Fruit fly (Drosophila melanogaster) whole organism, embryonic: ENCODE data around the gene CG44405.

ENCODE experiments used
- Aef1 ChIP-seq: fragments of 200-800 bp; sonication (Bioruptor generic); IDR thresholded peaks from 3 replicates; pipeline ENCODE4 v1.3.6; 2022; ENCODE audit warnings: missing biosample characterization, missing genetic modification characterization
- BEAF-32 ChIP-seq: fragments of 200-800 bp; sonication (Bioruptor generic); optimal IDR thresholded peaks from 3 replicates; lab custom pipeline; 2017; ENCODE audit warnings: missing biosample characterization, missing genetic modification characterization, mild to moderate bottlenecking, moderate library complexity, missing genetic modification reagents
- CG10267 ChIP-seq: fragments of 200-800 bp; sonication (Bioruptor generic); optimal IDR thresholded peaks from 2 replicates; lab custom pipeline; 2018; ENCODE audit warnings: missing biosample characterization, mild to moderate bottlenecking, missing genetic modification characterization, moderate library complexity
- CG11398 ChIP-seq: fragments of 200-800 bp; sonication (Bioruptor generic); optimal IDR thresholded peaks from 2 replicates; lab custom pipeline; 2016; ENCODE audit warnings: missing biosample characterization, missing genetic modification characterization
- CG11504 ChIP-seq: fragments of 200-800 bp; sonication (Bioruptor generic); optimal IDR thresholded peaks from 3 replicates; lab custom pipeline; 2019; ENCODE audit warnings: missing biosample characterization, mild to moderate bottlenecking, missing genetic modification characterization, moderate library complexity
- CG11696 ChIP-seq: fragments of 200-800 bp; sonication (Bioruptor generic); IDR thresholded peaks from 2 replicates; pipeline ENCODE4 v1.3.6; 2022; ENCODE audit warnings: missing biosample characterization, missing genetic modification characterization
- CG12769 ChIP-seq: fragments of 200-800 bp; sonication (Bioruptor generic); optimal IDR thresholded peaks from 2 replicates; lab custom pipeline; 2019; ENCODE audit warnings: missing biosample characterization, mild to moderate bottlenecking, missing genetic modification characterization, moderate library complexity
- CG13287 ChIP-seq: fragments of 200-800 bp; sonication (Bioruptor generic); IDR thresholded peaks from 2 replicates; pipeline ENCODE4 v1.3.6; 2022; ENCODE audit warnings: missing biosample characterization, missing genetic modification characterization; ENCODE audit not compliant: partially characterized antibody
- CG15601 ChIP-seq: fragments of 200-800 bp; sonication (Bioruptor generic); optimal IDR thresholded peaks from 3 replicates; lab custom pipeline; 2019; ENCODE audit warnings: missing biosample characterization, mild to moderate bottlenecking, missing genetic modification characterization, moderate library complexity
- CG2712 ChIP-seq: fragments of 200-800 bp; optimal IDR thresholded peaks from 3 replicates; lab custom pipeline; 2019; ENCODE audit warnings: missing biosample characterization, mild to moderate bottlenecking, missing genetic modification characterization, moderate library complexity
- CG3995 ChIP-seq: fragments of 200-800 bp; sonication (Bioruptor generic); optimal IDR thresholded peaks from 3 replicates; lab custom pipeline; 2016; ENCODE audit warnings: missing biosample characterization, missing genetic modification characterization
- CG42726 ChIP-seq: fragments of 200-800 bp; sonication (Bioruptor generic); IDR thresholded peaks from 2 replicates; pipeline ENCODE4 v1.3.6; 2022; ENCODE audit warnings: missing biosample characterization, missing genetic modification characterization; ENCODE audit not compliant: partially characterized antibody
- CG4854 ChIP-seq: fragments of 200-800 bp; sonication (Bioruptor generic); optimal IDR thresholded peaks from 2 replicates; lab custom pipeline; 2016; ENCODE audit warnings: missing biosample characterization, missing genetic modification characterization, inconsistent platforms
- CG6175 ChIP-seq: fragments of 200-800 bp; sonication (Bioruptor generic); IDR thresholded peaks from 3 replicates; pipeline ENCODE4 v1.3.6; 2022; ENCODE audit warnings: missing biosample characterization, missing genetic modification characterization
- CG6791 ChIP-seq: fragments of 200-800 bp; sonication (Bioruptor generic); IDR thresholded peaks from 3 replicates; pipeline ENCODE4 v1.3.6; 2022; ENCODE audit warnings: missing biosample characterization, missing genetic modification characterization; ENCODE audit not compliant: partially characterized antibody
- CG7357 ChIP-seq: fragments of 200-800 bp; sonication (Bioruptor generic); IDR thresholded peaks from 3 replicates; pipeline ENCODE4 v1.3.6; 2022; ENCODE audit warnings: missing biosample characterization, missing genetic modification characterization
- CG8281 ChIP-seq: fragments of 200-800 bp; sonication (Bioruptor generic); optimal IDR thresholded peaks from 2 replicates; lab custom pipeline; 2018; ENCODE audit warnings: missing biosample characterization, mild to moderate bottlenecking, missing genetic modification characterization, moderate library complexity
- CG9797 ChIP-seq: fragments of 200-800 bp; sonication (Bioruptor generic); optimal IDR thresholded peaks from 3 replicates; lab custom pipeline; 2018; ENCODE audit warnings: missing biosample characterization, mild to moderate bottlenecking, missing genetic modification characterization
- CHES-1-like ChIP-seq: fragments of 200-800 bp; sonication (Bioruptor generic); optimal IDR thresholded peaks from 2 replicates; lab custom pipeline; 2016; ENCODE audit warnings: missing biosample characterization, missing genetic modification characterization
- CkIIα-i1 ChIP-seq: fragments of 200-800 bp; sonication (Bioruptor generic); IDR thresholded peaks from 2 replicates; pipeline ENCODE4 v1.3.6; 2022; ENCODE audit warnings: missing biosample characterization, missing genetic modification characterization
- CoRest ChIP-seq: fragments of 200-800 bp; sonication (Bioruptor generic); optimal IDR thresholded peaks from 3 replicates; lab custom pipeline; 2018; ENCODE audit warnings: missing biosample characterization, mild to moderate bottlenecking, missing genetic modification characterization, moderate library complexity
- Dek ChIP-seq: fragments of 200-800 bp; sonication (Bioruptor generic); optimal IDR thresholded peaks from 3 replicates; lab custom pipeline; 2019; ENCODE audit warnings: missing biosample characterization, mild to moderate bottlenecking, missing genetic modification characterization, moderate library complexity
- Dip2 ChIP-seq: fragments of 200-800 bp; sonication (Bioruptor generic); IDR thresholded peaks from 2 replicates; pipeline ENCODE4 v1.3.6; 2022; ENCODE audit warnings: missing biosample characterization, missing genetic modification characterization
- Doc3 ChIP-seq: fragments of 200-800 bp; sonication (Bioruptor generic); IDR thresholded peaks from 3 replicates; pipeline ENCODE4 v1.3.6; 2022; ENCODE audit warnings: missing biosample characterization, missing genetic modification characterization; ENCODE audit not compliant: partially characterized antibody
- Dp ChIP-seq: fragments of 200-800 bp; sonication (Bioruptor generic); optimal IDR thresholded peaks from 2 replicates; lab custom pipeline; 2018; ENCODE audit warnings: missing biosample characterization, mild to moderate bottlenecking, missing genetic modification characterization, moderate library complexity
- Dref ChIP-seq: fragments of 200-800 bp; sonication (Bioruptor generic); IDR thresholded peaks from 2 replicates; pipeline ENCODE4 v1.3.6; 2022; ENCODE audit warnings: missing biosample characterization, missing genetic modification characterization
- Ets97D ChIP-seq: fragments of 200-800 bp; sonication (Bioruptor generic); optimal IDR thresholded peaks from 3 replicates; lab custom pipeline; 2016; ENCODE audit warnings: missing biosample characterization, missing genetic modification characterization
- Kr ChIP-seq: fragments of 200-800 bp; sonication (Bioruptor generic); optimal IDR thresholded peaks from 2 replicates; lab custom pipeline; 2017; ENCODE audit warnings: missing biosample characterization, mild to moderate bottlenecking, missing genetic modification characterization
- Sry-δ ChIP-seq: fragments of 200-800 bp; sonication (Bioruptor generic); optimal IDR thresholded peaks from 2 replicates; lab custom pipeline; 2016; ENCODE audit warnings: missing biosample characterization, missing genetic modification characterization
- ap ChIP-seq: fragments of 200-800 bp; sonication (Bioruptor generic); IDR thresholded peaks from 2 replicates; pipeline ENCODE4 v1.3.6; 2022; ENCODE audit warnings: missing biosample characterization, missing genetic modification characterization
- ara ChIP-seq: fragments of 200-800 bp; sonication (Bioruptor generic); IDR thresholded peaks from 2 replicates; pipeline ENCODE4 v1.3.6; 2022; ENCODE audit warnings: missing biosample characterization, missing genetic modification characterization
- bbx ChIP-seq: fragments of 200-800 bp; sonication (Bioruptor generic); IDR thresholded peaks from 2 replicates; pipeline ENCODE4 v1.3.6; 2022; ENCODE audit warnings: missing biosample characterization, missing genetic modification characterization; ENCODE audit not compliant: partially characterized antibody
- bcd ChIP-seq: fragments of 200-800 bp; sonication (Bioruptor generic); optimal IDR thresholded peaks from 2 replicates; lab custom pipeline; 2017; ENCODE audit warnings: missing biosample characterization, mild to moderate bottlenecking, missing genetic modification characterization
- chinmo ChIP-seq: fragments of 200-800 bp; sonication (Bioruptor generic); IDR thresholded peaks from 4 replicates; pipeline ENCODE4 v1.3.6; 2022; ENCODE audit warnings: missing biosample characterization, missing genetic modification characterization; ENCODE audit not compliant: partially characterized antibody
- crp ChIP-seq, 2 experiments: fragments of 200-800 bp; sonication (Bioruptor generic); optimal IDR thresholded peaks; 2 replicates in 1 of 2; 3 replicates in 1 of 2; lab custom pipeline; 2017; ENCODE audit warnings: missing biosample characterization in 2 of 2, missing genetic modification characterization in 2 of 2, mild to moderate bottlenecking in 1 of 2, moderate library complexity in 1 of 2
- esg ChIP-seq: fragments of 200-800 bp; sonication (Bioruptor generic); conservative IDR thresholded peaks from 2 replicates; pipeline ENCODE4 v1.3.6; 2022; ENCODE audit warnings: missing biosample characterization, missing genetic modification characterization
- ind ChIP-seq: fragments of 200-800 bp; sonication (Bioruptor generic); optimal IDR thresholded peaks from 3 replicates; lab custom pipeline; 2016; ENCODE audit warnings: missing biosample characterization, missing genetic modification characterization
- knrl ChIP-seq: fragments of 200-800 bp; sonication (Bioruptor generic); IDR thresholded peaks from 3 replicates; pipeline ENCODE4 v1.3.6; 2022; ENCODE audit warnings: missing biosample characterization, missing genetic modification characterization; ENCODE audit not compliant: partially characterized antibody
- lbe ChIP-seq: fragments of 200-800 bp; sonication (Bioruptor generic); optimal IDR thresholded peaks from 2 replicates; lab custom pipeline; 2016; ENCODE audit warnings: missing biosample characterization, mild to moderate bottlenecking, missing genetic modification characterization
- mld ChIP-seq: fragments of 200-800 bp; sonication (Bioruptor generic); IDR thresholded peaks from 3 replicates; pipeline ENCODE4 v1.3.6; 2022; ENCODE audit warnings: missing biosample characterization, missing genetic modification characterization; ENCODE audit not compliant: partially characterized antibody
- nerfin-2 ChIP-seq: fragments of 200-800 bp; sonication (Bioruptor generic); IDR thresholded peaks from 2 replicates; pipeline ENCODE4 v1.3.6; 2022; ENCODE audit warnings: missing biosample characterization, missing genetic modification characterization; ENCODE audit not compliant: partially characterized antibody
- nmo ChIP-seq: fragments of 200-800 bp; sonication (Bioruptor generic); optimal IDR thresholded peaks from 2 replicates; lab custom pipeline; 2018; ENCODE audit warnings: missing biosample characterization, mild to moderate bottlenecking, missing genetic modification characterization, moderate library complexity
- pum ChIP-seq: fragments of 200-800 bp; sonication (Bioruptor generic); optimal IDR thresholded peaks from 2 replicates; lab custom pipeline; 2016; ENCODE audit warnings: missing biosample characterization, missing genetic modification characterization
- pzg ChIP-seq: fragments of 200-800 bp; sonication (Bioruptor generic); optimal IDR thresholded peaks from 3 replicates; lab custom pipeline; 2018; ENCODE audit warnings: missing biosample characterization, mild to moderate bottlenecking, missing genetic modification characterization, moderate library complexity
- row ChIP-seq: fragments of 200-800 bp; sonication (Bioruptor generic); IDR thresholded peaks from 3 replicates; pipeline ENCODE4 v1.3.6; 2022; ENCODE audit warnings: missing biosample characterization, missing genetic modification characterization
- sr ChIP-seq: fragments of 200-800 bp; sonication (Bioruptor generic); IDR thresholded peaks from 3 replicates; pipeline ENCODE4 v1.3.6; 2022; ENCODE audit warnings: missing biosample characterization, missing genetic modification characterization
- stc ChIP-seq: fragments of 200-800 bp; sonication (Bioruptor generic); IDR thresholded peaks from 2 replicates; pipeline ENCODE4 v1.3.6; 2022; ENCODE audit warnings: missing biosample characterization, missing genetic modification characterization
- vnd ChIP-seq: fragments of 200-800 bp; sonication (Bioruptor generic); IDR thresholded peaks from 3 replicates; pipeline ENCODE4 v1.3.6; 2022; ENCODE audit warnings: missing biosample characterization, missing genetic modification characterization; ENCODE audit not compliant: partially characterized antibody

The CG44405 gene

DNA sequence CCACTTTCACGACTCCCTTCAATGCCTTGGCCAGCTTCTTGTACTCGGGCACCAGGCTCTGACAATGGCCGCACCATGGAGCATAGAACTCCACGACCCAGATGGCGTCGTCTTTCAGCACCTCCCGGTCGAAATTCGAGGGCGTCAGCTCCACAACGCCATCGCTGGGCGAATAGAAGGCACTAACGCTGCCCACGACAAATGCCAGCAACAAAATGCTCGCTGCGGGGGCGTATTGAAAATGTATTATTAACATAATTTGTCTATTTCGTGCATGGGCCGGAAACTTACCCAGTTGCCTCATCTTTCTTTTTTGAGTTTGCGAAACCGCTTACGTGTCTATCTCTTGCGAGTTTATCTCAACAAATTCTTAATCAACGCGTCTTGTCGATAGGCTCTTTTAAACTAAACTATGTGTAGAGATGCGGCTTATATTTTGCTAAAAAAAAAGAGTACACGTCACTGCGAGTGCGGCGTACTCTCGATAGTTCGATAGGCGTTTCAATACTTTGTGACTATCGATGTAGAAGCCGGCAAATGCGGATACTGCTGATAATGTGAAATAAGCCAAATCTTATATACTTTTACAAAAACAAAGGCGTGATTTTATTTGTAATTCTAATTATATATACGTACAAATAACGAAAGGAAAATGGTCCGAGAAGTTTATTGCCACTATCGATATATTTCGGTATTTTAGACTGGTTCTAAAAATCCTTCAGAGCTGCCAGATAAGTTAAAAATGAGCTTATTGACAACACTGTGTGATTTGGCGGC is 14.3 kb upstream of the CG44405 start, which contains the start of gene CaBP1 (continued):
- TF ChIP-seq Ets97D (peak; percentile 42), bbx (peak; percentile 87), sr (GFP tag; lab: Robert Waterston, UW) (peak; percentile 97), nerfin-2 (peak; percentile 84), Sry-δ (GFP tag; lab: Kevin White, UChicago) (peak; percentile 72), Dp (peak; percentile 88), CG7357 (GFP tag; lab: Robert Waterston, UW) (no peak), pum (GFP tag; lab: Kevin White, UChicago) (no peak), CG11398 (no peak), CG6175 (GFP tag; lab: Robert Waterston, UW) (no peak), CG9797 (peak; percentile 24), Aef1 (GFP tag; lab: Robert Waterston, UW) (no peak), CG42726 (GFP tag; lab: Robert Waterston, UW) (peak; percentile 62; the same call in 1 of the 2 replicates), Dref (GFP tag; lab: Robert Waterston, UW) (peak; percentile 74), ap (GFP tag; lab: Robert Waterston, UW) (no peak), CG15601 (tag; lab: Kevin White, UChicago) (peak; percentile 21), vnd (peak; percentile 93), CHES-1-like (GFP tag; lab: Kevin White, UChicago) (no peak), CoRest (tag; lab: Kevin White, UChicago) (peak; percentile 18), esg (GFP tag; lab: Robert Waterston, UW) (no peak), ind (GFP tag; lab: Kevin White, UChicago) (no peak), Dip2 (GFP tag; lab: Robert Waterston, UW) (no peak), stc (GFP tag; lab: Robert Waterston, UW) (no peak), CkIIα-i1 (GFP tag; lab: Robert Waterston, UW) (no peak), CG6791 (GFP tag; lab: Robert Waterston, UW) (peak; percentile 89), CG10267 (tag; lab: Kevin White, UChicago) (peak; percentile 87), nmo (peak; percentile 52), Doc3 (peak; percentile 99), CG4854 (GFP tag; lab: Kevin White, UChicago) (no peak), knrl (GFP tag; lab: Robert Waterston, UW) (peak; percentile 93), lbe (GFP tag; lab: Kevin White, UChicago) (peak; percentile 21), pzg (GFP tag; lab: Kevin White, UChicago) (peak; percentile 63), Dek (no peak), bcd (no peak), CG3995 (GFP tag; lab: Kevin White, UChicago) (peak; percentile 79), ara (GFP tag; lab: Robert Waterston, UW) (no peak), row (GFP tag; lab: Robert Waterston, UW) (0 out of 3 replicates have a peak, but pooled peaks have one; percentile 26), CG11504 (tag; lab: Kevin White, UChicago) (peak; percentile 15), mld (peak; percentile 76; the same call in 2 of the 3 replicates), CG12769 (tag; lab: Kevin White, UChicago) (peak; percentile 8), CG13287 (GFP tag; lab: Robert Waterston, UW) (peak; percentile 99), chinmo (GFP tag; lab: Robert Waterston, UW) (peak; percentile 91; the same call in 3 of the 4 replicates), Kr (no peak), CG8281 (tag; lab: Kevin White, UChicago) (no peak), CG11696 (GFP tag; lab: Robert Waterston, UW) (no peak), CG2712 (tag; lab: Kevin White, UChicago) (peak; percentile 5), BEAF-32 (peak; percentile 94), crp (GFP tag; optimal IDR thresholded peaks at IDR 0.05; lab: Kevin White, UChicago) (no peak)
